Worm (Caenorhabditis elegans) whole organism, L3 larva: Measurements from ENCODE around the gene R07B1.5.

ENCODE experiments used
- R02D3.7 ChIP-seq: fragments of 150-350 bp; optimal IDR thresholded peaks from 2 replicates; lab custom pipeline; 2014; ENCODE audit warnings: missing biosample characterization, missing genetic modification characterization
- ZK546.5 ChIP-seq: sonication (generic microtip); optimal IDR thresholded peaks from 2 replicates; lab custom pipeline; 2017; ENCODE audit warnings: missing biosample characterization, missing genetic modification characterization
- ama-1 ChIP-seq: fragments of 150-350 bp; optimal IDR thresholded peaks from 2 replicates; lab custom pipeline; 2018
- ceh-16 ChIP-seq: sonication (generic microtip); optimal IDR thresholded peaks from 2 replicates; lab custom pipeline; 2017; ENCODE audit warnings: missing biosample characterization, missing genetic modification characterization
- ceh-28 ChIP-seq: fragments of 150-350 bp; optimal IDR thresholded peaks from 2 replicates; lab custom pipeline; 2014; ENCODE audit warnings: missing biosample characterization, missing genetic modification reagents, missing genetic modification characterization
- ceh-82 ChIP-seq: fragments of 150-350 bp; optimal IDR thresholded peaks from 2 replicates; lab custom pipeline; 2014; ENCODE audit warnings: missing biosample characterization, missing genetic modification characterization
- daf-12 ChIP-seq: fragments of 150-350 bp; optimal IDR thresholded peaks from 2 replicates; lab custom pipeline; 2014; ENCODE audit warnings: missing biosample characterization, missing genetic modification reagents, missing genetic modification characterization
- egl-27 ChIP-seq: sonication (generic microtip); optimal IDR thresholded peaks from 4 replicates; lab custom pipeline; 2017; ENCODE audit warnings: missing biosample characterization, missing genetic modification reagents, missing genetic modification characterization
- egl-5 ChIP-seq: fragments of 150-350 bp; optimal IDR thresholded peaks from 2 replicates; lab custom pipeline; 2017; ENCODE audit warnings: missing biosample characterization, missing genetic modification reagents, missing genetic modification characterization, inconsistent platforms
- elt-1 ChIP-seq: fragments of 150-350 bp; optimal IDR thresholded peaks from 2 replicates; lab custom pipeline; 2014; ENCODE audit warnings: missing biosample characterization, missing genetic modification characterization
- elt-2 ChIP-seq: sonication (generic microtip); optimal IDR thresholded peaks from 2 replicates; lab custom pipeline; 2016; ENCODE audit warnings: missing genetic modification reagents, mild to moderate bottlenecking, missing genetic modification characterization, missing compliant biosample characterization
- eor-1 ChIP-seq, 2 experiments: fragments of 150-350 bp; optimal IDR thresholded peaks; 2 replicates each; lab custom pipeline; 2014 to 2018; ENCODE audit warnings: missing biosample characterization in 2 of 2, missing genetic modification characterization in 2 of 2
- fkh-10 ChIP-seq: sonication (generic microtip); optimal IDR thresholded peaks from 2 replicates; lab custom pipeline; 2017; ENCODE audit warnings: missing biosample characterization, missing genetic modification reagents, missing genetic modification characterization
- fkh-2 ChIP-seq: fragments of 150-350 bp; optimal IDR thresholded peaks from 2 replicates; lab custom pipeline; 2014; ENCODE audit warnings: missing biosample characterization, missing genetic modification reagents, missing genetic modification characterization
- fos-1 ChIP-seq: fragments of 150-350 bp; optimal IDR thresholded peaks from 2 replicates; lab custom pipeline; 2014; ENCODE audit warnings: missing biosample characterization, missing genetic modification characterization
- hmg-11 ChIP-seq: sonication (generic microtip); optimal IDR thresholded peaks from 2 replicates; lab custom pipeline; 2016; ENCODE audit warnings: missing genetic modification characterization, missing compliant biosample characterization
- jun-1 ChIP-seq: fragments of 150-350 bp; optimal IDR thresholded peaks from 2 replicates; lab custom pipeline; 2014; ENCODE audit warnings: missing biosample characterization, missing genetic modification reagents, missing genetic modification characterization
- lin-15B ChIP-seq: fragments of 150-350 bp; optimal IDR thresholded peaks from 2 replicates; lab custom pipeline; 2014; ENCODE audit warnings: missing biosample characterization, missing genetic modification characterization
- lin-39 ChIP-seq: fragments of 150-350 bp; optimal IDR thresholded peaks from 2 replicates; lab custom pipeline; 2018; ENCODE audit warnings: missing biosample characterization, missing genetic modification reagents, missing genetic modification characterization
- mdl-1 ChIP-seq: fragments of 150-350 bp; optimal IDR thresholded peaks from 2 replicates; lab custom pipeline; 2014; ENCODE audit warnings: missing biosample characterization, missing genetic modification characterization
- mml-1 ChIP-seq: fragments of 150-350 bp; sonication (generic microtip); optimal IDR thresholded peaks from 3 replicates; lab custom pipeline; 2014; ENCODE audit warnings: missing biosample characterization, missing genetic modification characterization
- nfya-1 ChIP-seq: sonication (generic microtip); optimal IDR thresholded peaks from 2 replicates; lab custom pipeline; 2017; ENCODE audit warnings: missing genetic modification characterization, mild to moderate bottlenecking, missing compliant biosample characterization, antibody characterized with exemption, moderate library complexity; ENCODE audit not compliant: insufficient read depth
- nhr-12 ChIP-seq: fragments of 150-350 bp; optimal IDR thresholded peaks from 2 replicates; lab custom pipeline; 2014; ENCODE audit warnings: missing biosample characterization, missing genetic modification characterization
- nhr-23 ChIP-seq: fragments of 150-350 bp; optimal IDR thresholded peaks from 2 replicates; lab custom pipeline; 2014; ENCODE audit warnings: missing biosample characterization, missing genetic modification reagents, missing genetic modification characterization
- nhr-237 ChIP-seq: fragments of 150-350 bp; optimal IDR thresholded peaks from 2 replicates; lab custom pipeline; 2014; ENCODE audit warnings: missing biosample characterization, missing genetic modification characterization
- nhr-25 ChIP-seq: sonication (generic microtip); optimal IDR thresholded peaks from 2 replicates; lab custom pipeline; 2017; ENCODE audit warnings: missing biosample characterization, missing genetic modification characterization
- nhr-28 ChIP-seq: fragments of 150-350 bp; optimal IDR thresholded peaks from 2 replicates; lab custom pipeline; 2014; ENCODE audit warnings: missing biosample characterization, missing genetic modification characterization
- nhr-67 ChIP-seq: fragments of 150-350 bp; optimal IDR thresholded peaks from 2 replicates; lab custom pipeline; 2014; ENCODE audit warnings: missing biosample characterization, missing genetic modification characterization
- pha-4 ChIP-seq: fragments of 150-350 bp; optimal IDR thresholded peaks from 2 replicates; lab custom pipeline; 2014; ENCODE audit warnings: missing biosample characterization, missing genetic modification reagents, missing genetic modification characterization
- pqm-1 ChIP-seq: fragments of 150-350 bp; optimal IDR thresholded peaks from 2 replicates; lab custom pipeline; 2017; ENCODE audit warnings: missing biosample characterization, missing genetic modification characterization, inconsistent platforms
- skn-1 ChIP-seq: fragments of 150-350 bp; optimal IDR thresholded peaks from 2 replicates; lab custom pipeline; 2014; ENCODE audit warnings: missing biosample characterization, missing genetic modification characterization
- tbx-2 ChIP-seq: sonication (generic microtip); optimal IDR thresholded peaks from 2 replicates; lab custom pipeline; 2016; ENCODE audit warnings: mild to moderate bottlenecking, missing genetic modification characterization, missing compliant biosample characterization
- unc-39 ChIP-seq: sonication (generic microtip); optimal IDR thresholded peaks from 4 replicates; lab custom pipeline; 2017; ENCODE audit warnings: missing biosample characterization, missing genetic modification characterization
- unc-62 ChIP-seq: fragments of 150-350 bp; sonication (generic microtip); optimal IDR thresholded peaks from 4 replicates; lab custom pipeline; 2014; ENCODE audit warnings: missing biosample characterization, missing genetic modification reagents, missing genetic modification characterization
- zag-1 ChIP-seq: fragments of 150-350 bp; optimal IDR thresholded peaks from 2 replicates; lab custom pipeline; 2014; ENCODE audit warnings: missing biosample characterization, missing genetic modification characterization
- ztf-11 ChIP-seq: fragments of 150-350 bp; optimal IDR thresholded peaks from 2 replicates; lab custom pipeline; 2014; ENCODE audit warnings: missing biosample characterization, missing genetic modification characterization
- ztf-4 ChIP-seq: fragments of 150-350 bp; optimal IDR thresholded peaks from 2 replicates; lab custom pipeline; 2014; ENCODE audit warnings: missing biosample characterization, missing genetic modification characterization

R07B1.5 gene

ce11 chrX:9862916-9863624 is at the start of gene R07B1.5, which contains the start of gene gst-36:
Gene R07B1.5 (plus strand): TSS chrX:9863580.
Gene gst-36 (minus strand): TSS chrX:9862960.
- TF ChIP-seq elt-1 = no peak
- TF ChIP-seq nhr-237 = no peak
- no peak for TF ChIP-seq nhr-67 (tag; lab: Kevin White, UChicago)
- peak; percentile 0 for TF ChIP-seq fos-1
- peak; percentile 80 for TF ChIP-seq elt-2 (tag; lab: Kevin White, UChicago)
- peak; percentile 47 for TF ChIP-seq pha-4
- TF ChIP-seq pqm-1 (tag; lab: Kevin White, UChicago) = peak; percentile 47
- no peak for TF ChIP-seq egl-27 (tag; lab: Kevin White, UChicago)

- TF ChIP-seq zag-1 (tag; lab: Kevin White, UChicago) = no peak
- TF ChIP-seq nhr-28 (tag; lab: Kevin White, UChicago) = no peak
- TF ChIP-seq fkh-2 = no peak
- TF ChIP-seq lin-39 (tag; lab: Kevin White, UChicago) = peak; percentile 49
- TF ChIP-seq R02D3.7 = no peak
These were observed 49.1 kb upstream of the R07B1.5 start for ce11 chrX:9814132-9814811.

DNA sequence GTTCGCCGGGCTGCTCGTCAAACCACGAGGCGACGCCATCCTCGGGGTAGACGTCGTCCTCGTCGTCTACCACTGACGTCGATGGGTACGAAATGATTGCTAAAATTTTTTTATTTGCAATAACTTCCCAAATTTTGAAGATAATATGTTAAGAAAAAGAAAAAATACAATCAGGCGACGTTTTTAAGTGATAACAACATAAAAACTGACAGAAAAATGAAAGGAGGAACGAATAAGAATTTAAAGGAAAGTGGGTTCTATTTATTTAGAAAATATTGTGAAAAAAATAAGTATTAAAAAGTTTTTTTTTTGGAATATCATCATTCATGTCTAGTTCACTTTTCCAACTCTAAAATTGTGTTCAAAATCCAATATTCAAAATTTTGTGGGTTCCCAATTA is 41.2 kb upstream of the R07B1.5 start, which contains the start of gene dpy-22:
Gene dpy-22, minus strand, starts transcription at position 101 of the 400 bp plus-strand sequence.
- TF ChIP-seq daf-12 (no peak), ceh-16 (no peak), ZK546.5 (tag; lab: Kevin White, UChicago) (no peak), pqm-1 (tag; lab: Kevin White, UChicago) (no peak), fkh-10 (no peak), R02D3.7 (no peak), nhr-23 (tag; lab: Kevin White, UChicago) (no peak), pha-4 (no peak), mdl-1 (tag; lab: Kevin White, UChicago) (no peak), zag-1 (tag; lab: Kevin White, UChicago) (no peak), ceh-82 (no peak), nhr-28 (tag; lab: Kevin White, UChicago) (no peak), egl-5 (tag; lab: Kevin White, UChicago) (no peak), mml-1 (tag; lab: Kevin White, UChicago) (no peak), lin-39 (tag; lab: Kevin White, UChicago) (no peak), ama-1 (lab: Kevin White, UChicago) (no peak), unc-39 (tag; lab: Kevin White, UChicago) (no peak)

- peak; percentile 55 for TF ChIP-seq pqm-1 (tag; lab: Kevin White, UChicago)
- peak; percentile 70 for TF ChIP-seq nfya-1
- TF ChIP-seq ZK546.5 (tag; lab: Kevin White, UChicago) = no peak
- peak; percentile 70 for TF ChIP-seq nhr-25
- TF ChIP-seq fkh-2 = no peak
- no peak for TF ChIP-seq mdl-1 (tag; lab: Kevin White, UChicago)
- TF ChIP-seq ztf-11 (tag; lab: Kevin White, UChicago) = no peak
- TF ChIP-seq ceh-28 (tag; lab: Kevin White, UChicago) = peak; percentile 60
- TF ChIP-seq ztf-4 (tag; lab: Kevin White, UChicago) = no peak
- peak; percentile 52 for TF ChIP-seq lin-39 (tag; lab: Kevin White, UChicago)
- TF ChIP-seq eor-1 (tag; optimal IDR thresholded peaks at IDR 0.05; lab: Kevin White, UChicago) = no peak
- TF ChIP-seq nhr-12 (tag; lab: Kevin White, UChicago) = no peak
- no peak for TF ChIP-seq daf-12
- no peak for TF ChIP-seq lin-15B (tag; lab: Kevin White, UChicago)
- peak; percentile 69 for TF ChIP-seq elt-2 (tag; lab: Kevin White, UChicago)
- no peak for TF ChIP-seq mml-1 (tag; lab: Kevin White, UChicago)
- TF ChIP-seq unc-39 (tag; lab: Kevin White, UChicago) = no peak
- TF ChIP-seq nhr-23 (tag; lab: Kevin White, UChicago) = peak; percentile 50
- no peak for TF ChIP-seq fos-1
- peak; percentile 77 for TF ChIP-seq jun-1
- TF ChIP-seq unc-62 (GFP tag; lab: Kevin White, UChicago) = no peak
- TF ChIP-seq fkh-10 = no peak
- TF ChIP-seq ceh-82 = no peak
- TF ChIP-seq skn-1 (tag; lab: Kevin White, UChicago) = peak; percentile 95
- peak; percentile 90 for TF ChIP-seq hmg-11 (tag; lab: Kevin White, UChicago)
- TF ChIP-seq tbx-2 (tag; lab: Kevin White, UChicago) = no peak
- TF ChIP-seq egl-5 (tag; lab: Kevin White, UChicago) = peak; percentile 73
These were observed 40.6 kb upstream of the R07B1.5 start for ce11 chrX:9822606-9823264.
